Fruit fly (Drosophila melanogaster) whole organism, embryonic: ENCODE results near the gene Syx5.
A peak's percentile ranks its signal among the peaks of the same experiment; 100 is the strongest.

Experiments used
- Atf3 ChIP-seq: fragments of 200-800 bp; sonication (Bioruptor generic); optimal IDR thresholded peaks from 3 replicates; lab custom pipeline; 2016; ENCODE audit warnings: missing biosample characterization, missing genetic modification characterization
- Bgb ChIP-seq: fragments of 200-800 bp; sonication (Bioruptor generic); IDR thresholded peaks from 2 replicates; pipeline ENCODE4 v1.3.6; 2022; ENCODE audit warnings: missing biosample characterization, missing genetic modification characterization; ENCODE audit not compliant: partially characterized antibody
- CG10979 ChIP-seq: fragments of 200-800 bp; sonication (Bioruptor generic); optimal IDR thresholded peaks from 2 replicates; lab custom pipeline; 2018; ENCODE audit warnings: missing biosample characterization, mild to moderate bottlenecking, missing genetic modification characterization, moderate library complexity
- CG11085 ChIP-seq: fragments of 200-800 bp; sonication (Bioruptor generic); IDR thresholded peaks from 2 replicates; pipeline ENCODE4 v1.3.6; 2022; ENCODE audit warnings: missing biosample characterization, missing genetic modification characterization
- CG11093 ChIP-seq: fragments of 200-800 bp; sonication (Bioruptor generic); IDR thresholded peaks from 3 replicates; pipeline ENCODE4 v1.3.6; 2022; ENCODE audit warnings: missing biosample characterization, missing genetic modification characterization
- CG12071 ChIP-seq: fragments of 200-800 bp; sonication (Bioruptor generic); optimal IDR thresholded peaks from 3 replicates; lab custom pipeline; 2018; ENCODE audit warnings: missing biosample characterization, mild to moderate bottlenecking, missing genetic modification characterization
- CG15011 ChIP-seq: fragments of 200-800 bp; sonication (Bioruptor generic); optimal IDR thresholded peaks from 3 replicates; lab custom pipeline; 2018; ENCODE audit warnings: missing biosample characterization, mild to moderate bottlenecking, missing genetic modification characterization
- CG15269 ChIP-seq: fragments of 200-800 bp; sonication (Bioruptor generic); optimal IDR thresholded peaks from 2 replicates; lab custom pipeline; 2018; ENCODE audit warnings: missing biosample characterization, mild to moderate bottlenecking, missing genetic modification characterization, moderate library complexity
- CG15514 ChIP-seq: fragments of 200-800 bp; sonication (Bioruptor generic); optimal IDR thresholded peaks from 3 replicates; lab custom pipeline; 2017; ENCODE audit warnings: missing biosample characterization, missing genetic modification characterization, mild to moderate bottlenecking, moderate library complexity, missing genetic modification reagents
- CG2199 ChIP-seq: fragments of 200-800 bp; sonication (Bioruptor generic); IDR thresholded peaks from 3 replicates; pipeline ENCODE4 v1.3.6; 2022; ENCODE audit warnings: missing biosample characterization, missing genetic modification characterization
- CG31365 ChIP-seq: fragments of 200-800 bp; sonication (Bioruptor generic); optimal IDR thresholded peaks from 2 replicates; lab custom pipeline; 2018; ENCODE audit warnings: missing biosample characterization, mild to moderate bottlenecking, missing genetic modification characterization
- CG3281 ChIP-seq: fragments of 200-800 bp; sonication (Bioruptor generic); optimal IDR thresholded peaks from 3 replicates; lab custom pipeline; 2017; ENCODE audit warnings: missing biosample characterization, mild to moderate bottlenecking, missing genetic modification characterization
- CG4282 ChIP-seq: fragments of 200-800 bp; sonication (Bioruptor generic); optimal IDR thresholded peaks from 2 replicates; lab custom pipeline; 2016; ENCODE audit warnings: missing biosample characterization, missing genetic modification characterization
- CG6813 ChIP-seq: fragments of 200-800 bp; sonication (Bioruptor generic); optimal IDR thresholded peaks from 2 replicates; lab custom pipeline; 2017; ENCODE audit warnings: missing biosample characterization, missing genetic modification characterization, mild to moderate bottlenecking, moderate library complexity, missing genetic modification reagents
- CG7786 ChIP-seq: fragments of 200-800 bp; sonication (Bioruptor generic); optimal IDR thresholded peaks from 2 replicates; lab custom pipeline; 2016; ENCODE audit warnings: missing biosample characterization, missing genetic modification characterization
- CG9215 ChIP-seq: fragments of 200-800 bp; sonication (Bioruptor generic); IDR thresholded peaks from 2 replicates; pipeline ENCODE4 v1.3.6; 2022; ENCODE audit warnings: missing biosample characterization, missing genetic modification characterization
- Dek ChIP-seq: fragments of 200-800 bp; sonication (Bioruptor generic); optimal IDR thresholded peaks from 3 replicates; lab custom pipeline; 2019; ENCODE audit warnings: missing biosample characterization, mild to moderate bottlenecking, missing genetic modification characterization, moderate library complexity
- E2f1 ChIP-seq: fragments of 200-800 bp; sonication (Bioruptor generic); IDR thresholded peaks from 2 replicates; pipeline ENCODE4 v1.3.6; 2022; ENCODE audit warnings: missing biosample characterization, missing genetic modification characterization
- Fer1 ChIP-seq: fragments of 200-800 bp; sonication (Bioruptor generic); optimal IDR thresholded peaks from 2 replicates; lab custom pipeline; 2017; ENCODE audit warnings: missing biosample characterization, mild to moderate bottlenecking, missing genetic modification characterization
- HLH3B ChIP-seq: fragments of 200-800 bp; sonication (Bioruptor generic); IDR thresholded peaks from 2 replicates; pipeline ENCODE4 v1.3.6; 2022; ENCODE audit warnings: missing biosample characterization, missing genetic modification characterization
- HLH54F ChIP-seq: fragments of 200-800 bp; sonication (Bioruptor generic); optimal IDR thresholded peaks from 3 replicates; lab custom pipeline; 2016; ENCODE audit warnings: missing biosample characterization, missing genetic modification characterization
- Hr3 ChIP-seq: fragments of 200-800 bp; sonication (Bioruptor generic); optimal IDR thresholded peaks from 3 replicates; lab custom pipeline; 2016; ENCODE audit warnings: missing biosample characterization, missing genetic modification characterization
- MTF-1 ChIP-seq: fragments of 200-800 bp; sonication (Bioruptor generic); optimal IDR thresholded peaks from 2 replicates; lab custom pipeline; 2018; ENCODE audit warnings: missing biosample characterization, mild to moderate bottlenecking, missing genetic modification characterization, borderline replicate concordance
- Mes4 ChIP-seq: fragments of 200-800 bp; sonication (Bioruptor generic); optimal IDR thresholded peaks from 2 replicates; lab custom pipeline; 2016; ENCODE audit warnings: missing biosample characterization, missing genetic modification characterization
- Nf-YA ChIP-seq: fragments of 200-800 bp; sonication (Bioruptor generic); IDR thresholded peaks from 2 replicates; pipeline ENCODE4 v1.3.6; 2022; ENCODE audit warnings: missing biosample characterization, missing genetic modification characterization
- Oli ChIP-seq: fragments of 200-800 bp; sonication (Bioruptor generic); optimal IDR thresholded peaks from 2 replicates; lab custom pipeline; 2018; ENCODE audit warnings: missing biosample characterization, mild to moderate bottlenecking, missing genetic modification characterization, moderate library complexity
- Poxn ChIP-seq: fragments of 200-800 bp; sonication (Bioruptor generic); IDR thresholded peaks from 2 replicates; pipeline ENCODE4 v1.3.6; 2022; ENCODE audit warnings: missing biosample characterization, missing genetic modification characterization
- Rfx ChIP-seq: fragments of 200-800 bp; sonication (Bioruptor generic); IDR thresholded peaks from 2 replicates; pipeline ENCODE4 v1.3.6; 2022; ENCODE audit warnings: missing biosample characterization, missing genetic modification characterization
- TFAM ChIP-seq: fragments of 200-800 bp; sonication (Bioruptor generic); optimal IDR thresholded peaks from 2 replicates; lab custom pipeline; 2017; ENCODE audit warnings: missing biosample characterization, missing genetic modification characterization, inconsistent platforms
- Xrp1 ChIP-seq: fragments of 200-800 bp; sonication (Bioruptor generic); IDR thresholded peaks from 2 replicates; pipeline ENCODE4 v1.3.6; 2022; ENCODE audit warnings: missing biosample characterization, missing genetic modification characterization
- ara ChIP-seq: fragments of 200-800 bp; sonication (Bioruptor generic); IDR thresholded peaks from 2 replicates; pipeline ENCODE4 v1.3.6; 2022; ENCODE audit warnings: missing biosample characterization, missing genetic modification characterization
- ci ChIP-seq: fragments of 200-800 bp; sonication (Bioruptor generic); IDR thresholded peaks from 3 replicates; pipeline ENCODE4 v1.3.6; 2022; ENCODE audit warnings: missing biosample characterization, missing genetic modification characterization
- dmrt11E ChIP-seq: fragments of 200-800 bp; sonication (Bioruptor generic); optimal IDR thresholded peaks from 3 replicates; lab custom pipeline; 2018; ENCODE audit warnings: missing biosample characterization, mild to moderate bottlenecking, missing genetic modification characterization, moderate library complexity
- dysf ChIP-seq: fragments of 200-800 bp; sonication (Bioruptor generic); IDR thresholded peaks from 3 replicates; pipeline ENCODE4 v1.3.6; 2022; ENCODE audit warnings: missing biosample characterization, missing genetic modification characterization
- esg ChIP-seq: fragments of 200-800 bp; sonication (Bioruptor generic); conservative IDR thresholded peaks from 2 replicates; pipeline ENCODE4 v1.3.6; 2022; ENCODE audit warnings: missing biosample characterization, missing genetic modification characterization
- hb ChIP-seq: fragments of 200-800 bp; sonication (Bioruptor generic); IDR thresholded peaks from 3 replicates; pipeline ENCODE4 v1.3.6; 2022; ENCODE audit warnings: missing biosample characterization, missing genetic modification characterization; ENCODE audit not compliant: partially characterized antibody
- hbn ChIP-seq: fragments of 200-800 bp; sonication (Bioruptor generic); IDR thresholded peaks from 2 replicates; pipeline ENCODE4 v1.3.6; 2022; ENCODE audit warnings: missing biosample characterization, missing genetic modification characterization; ENCODE audit not compliant: partially characterized antibody
- her ChIP-seq: fragments of 200-800 bp; sonication (Bioruptor generic); optimal IDR thresholded peaks from 2 replicates; lab custom pipeline; 2016; ENCODE audit warnings: missing biosample characterization, missing genetic modification characterization
- inv ChIP-seq: fragments of 200-800 bp; sonication (Bioruptor generic); IDR thresholded peaks from 2 replicates; pipeline ENCODE4 v1.3.6; 2022; ENCODE audit warnings: missing biosample characterization, missing genetic modification characterization; ENCODE audit not compliant: partially characterized antibody
- mam ChIP-seq: fragments of 200-800 bp; sonication (Bioruptor generic); optimal IDR thresholded peaks from 3 replicates; lab custom pipeline; 2016; ENCODE audit warnings: missing biosample characterization, missing genetic modification characterization
- otp ChIP-seq: fragments of 200-800 bp; sonication (Bioruptor generic); IDR thresholded peaks from 3 replicates; pipeline ENCODE4, ENCODE4 v1.3.6; 2022; ENCODE audit warnings: missing biosample characterization, missing genetic modification characterization
- pzg ChIP-seq: fragments of 200-800 bp; sonication (Bioruptor generic); optimal IDR thresholded peaks from 3 replicates; lab custom pipeline; 2018; ENCODE audit warnings: missing biosample characterization, mild to moderate bottlenecking, missing genetic modification characterization, moderate library complexity
- ranshi ChIP-seq: fragments of 200-800 bp; sonication (Bioruptor generic); IDR thresholded peaks from 2 replicates; pipeline ENCODE4 v1.3.6; 2022; ENCODE audit warnings: missing biosample characterization, missing genetic modification characterization
- row ChIP-seq: fragments of 200-800 bp; sonication (Bioruptor generic); IDR thresholded peaks from 3 replicates; pipeline ENCODE4 v1.3.6; 2022; ENCODE audit warnings: missing biosample characterization, missing genetic modification characterization
- schlank ChIP-seq: fragments of 200-800 bp; sonication (Bioruptor generic); optimal IDR thresholded peaks from 2 replicates; lab custom pipeline; 2018; ENCODE audit warnings: missing biosample characterization, mild to moderate bottlenecking, missing genetic modification characterization
- sens ChIP-seq: fragments of 200-800 bp; sonication (Bioruptor generic); peaks from one replicate; lab custom pipeline; 2016; ENCODE audit warnings: missing biosample characterization, missing genetic modification characterization
- sug ChIP-seq: fragments of 200-800 bp; optimal IDR thresholded peaks from 2 replicates; lab custom pipeline; 2019; ENCODE audit warnings: missing biosample characterization, mild to moderate bottlenecking, missing genetic modification characterization, moderate library complexity
- tio ChIP-seq: fragments of 200-800 bp; sonication (Bioruptor generic); optimal IDR thresholded peaks from 2 replicates; lab custom pipeline; 2017; ENCODE audit warnings: missing biosample characterization, missing genetic modification characterization, inconsistent platforms
- zfh1 ChIP-seq: fragments of 200-800 bp; sonication (Bioruptor generic); IDR thresholded peaks from 3 replicates; pipeline ENCODE4 v1.3.6; 2022; ENCODE audit warnings: missing biosample characterization, missing genetic modification characterization

Syx5 gene

dm6 chr2L:16299466-16300311 is 7.5 kb upstream of the Syx5 start, which contains the start of the genes heix and CG17328 (continued):
- TF ChIP-seq Mes4 (no peak), CG7786 (peak; percentile 56), otp (GFP tag; lab: Robert Waterston, UW) (no peak; the same call in 1 of the 3 replicates), CG15514 (GFP tag; lab: Kevin White, UChicago) (peak; percentile 43), MTF-1 (GFP tag; lab: Kevin White, UChicago) (no peak), pzg (peak; percentile 61), E2f1 (peak; percentile 70), CG31365 (tag; lab: Kevin White, UChicago) (no peak), inv (no peak), CG10979 (peak; percentile 45), hbn (GFP tag; lab: Robert Waterston, UW) (peak; percentile 25; the same call in 1 of the 2 replicates), Bgb (GFP tag; lab: Robert Waterston, UW) (no peak; the same call in 1 of the 2 replicates), tio (GFP tag; lab: Kevin White, UChicago) (peak; percentile 80), CG9215 (GFP tag; lab: Robert Waterston, UW) (peak; percentile 72), ranshi (0 out of 2 replicates have a peak, but pooled peaks have one; percentile 71), her (GFP tag; lab: Kevin White, UChicago) (no peak), Xrp1 (GFP tag; lab: Robert Waterston, UW) (peak; percentile 47; the same call in 1 of the 2 replicates), CG11093 (GFP tag; lab: Robert Waterston, UW) (peak; percentile 61; the same call in 2 of the 3 replicates), CG12071 (no peak), ci (GFP tag; lab: Robert Waterston, UW) (peak; percentile 80), CG15011 (no peak), sens (GFP tag; lab: Kevin White, UChicago) (peak; percentile 94), mam (GFP tag; lab: Kevin White, UChicago) (peak; percentile 87), Poxn (GFP tag; lab: Robert Waterston, UW) (peak; percentile 39; the same call in 1 of the 2 replicates), Rfx (GFP tag; lab: Robert Waterston, UW) (peak; percentile 85), dmrt11E (tag; lab: Kevin White, UChicago) (peak; percentile 59), Nf-YA (GFP tag; lab: Robert Waterston, UW) (no peak), hb (GFP tag; lab: Robert Waterston, UW) (no peak), Dek (tag; lab: Kevin White, UChicago) (peak; percentile 76), Hr3 (GFP tag; lab: Kevin White, UChicago) (peak; percentile 73), esg (GFP tag; lab: Robert Waterston, UW) (peak; percentile 59), dysf (peak; percentile 82), CG3281 (peak; percentile 72), CG2199 (GFP tag; lab: Robert Waterston, UW) (peak; percentile 55; the same call in 1 of the 3 replicates), Fer1 (peak; percentile 55), zfh1 (GFP tag; lab: Robert Waterston, UW) (peak; percentile 74), HLH54F (GFP tag; lab: Kevin White, UChicago) (peak; percentile 73), CG6813 (GFP tag; lab: Kevin White, UChicago) (no peak), HLH3B (GFP tag; lab: Robert Waterston, UW) (0 out of 2 replicates have a peak, but pooled peaks have one; percentile 69), CG4282 (GFP tag; lab: Kevin White, UChicago) (no peak), CG15269 (no peak), sug (tag; lab: Kevin White, UChicago) (peak; percentile 66), CG11085 (GFP tag; lab: Robert Waterston, UW) (peak; percentile 54), schlank (tag; lab: Kevin White, UChicago) (peak; percentile 57), Oli (tag; lab: Kevin White, UChicago) (no peak), Atf3 (GFP tag; lab: Kevin White, UChicago) (peak; percentile 46), row (GFP tag; lab: Robert Waterston, UW) (peak; percentile 89), TFAM (no peak), ara (GFP tag; lab: Robert Waterston, UW) (peak; percentile 48; the same call in 1 of the 2 replicates)
